Worm (Caenorhabditis elegans): ENCODE results near the gene tag-153.
A peak's percentile ranks its signal among the peaks of the same experiment; 100 is the strongest.

The tag-153 gene

DNA sequence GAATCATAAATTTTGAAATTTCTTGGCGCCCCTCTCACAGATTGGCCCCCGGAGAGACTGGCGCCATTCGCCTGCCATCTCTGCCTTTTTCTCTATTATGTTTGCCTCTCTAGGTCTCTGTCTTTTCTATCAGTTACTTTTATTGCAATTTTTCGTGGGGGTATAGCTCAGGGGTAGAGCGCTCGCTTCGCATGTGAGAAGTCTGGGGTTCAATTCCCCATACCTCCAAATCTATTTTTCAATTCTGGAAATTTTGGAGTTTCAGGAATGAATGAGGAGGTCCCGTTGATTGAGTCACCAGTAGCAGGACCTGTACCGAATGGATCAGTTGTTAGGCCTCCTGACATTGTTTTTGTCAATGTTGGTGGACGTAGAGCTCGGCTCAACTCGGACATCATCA, 4.8 kb upstream of the tag-153 start, which contains the start of gene kvs-3 (continued):
- peak; percentile 30 for TF ChIP-seq tbx-2 (tag; optimal IDR thresholded peaks at IDR 0.05)

DNA sequence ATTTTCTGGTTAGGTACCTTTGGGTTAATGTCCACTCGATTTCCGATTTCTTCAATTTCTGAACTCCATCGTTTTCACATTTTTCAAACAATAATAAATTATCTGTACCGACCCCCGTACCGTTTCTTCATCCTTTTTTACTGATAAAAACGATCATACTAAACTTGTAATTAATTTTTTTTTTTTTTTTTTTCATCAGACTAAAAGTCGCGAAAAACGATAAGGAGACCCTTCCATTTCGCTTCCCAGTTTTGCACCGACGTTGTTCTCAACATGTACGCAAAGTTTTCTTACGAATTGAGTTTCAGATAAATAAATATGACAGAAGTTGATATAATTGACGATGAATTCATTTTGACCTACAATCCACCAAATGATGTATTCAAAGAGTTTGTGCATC, 1.7 kb upstream of the tag-153 start, which contains the start of gene F44A2.7:
Gene F44A2.7, plus strand, starts transcription at position 301 of the 400 bp plus-strand sequence.
- TF ChIP-seq sup-37 (GFP tag; optimal IDR thresholded peaks at IDR 0.05) (no peak), egl-27 (tag; optimal IDR thresholded peaks at IDR 0.05) (no peak)

DNA sequence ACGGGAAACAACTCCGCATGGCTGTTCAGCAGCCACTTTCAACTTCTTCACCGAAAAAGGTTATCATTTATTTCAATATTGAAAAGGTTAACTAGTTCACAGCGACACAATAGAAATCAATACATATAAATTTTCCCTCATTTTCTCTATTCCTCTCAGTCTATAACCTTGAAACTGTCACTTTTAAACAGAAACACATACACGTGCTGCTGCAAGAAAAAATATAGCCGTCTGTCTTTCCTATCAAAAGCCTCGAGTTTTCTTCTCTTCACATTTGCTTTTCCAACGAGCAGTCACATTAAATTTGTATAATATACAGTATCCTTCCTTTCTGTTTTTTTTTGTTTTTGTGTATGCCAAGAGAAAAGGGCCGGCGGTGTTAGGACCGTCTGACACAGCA, 1.3 kb downstream of the tag-153 start:
- no peak for TF ChIP-seq ztf-4 (tag; optimal IDR thresholded peaks at IDR 0.05)
- TF ChIP-seq nhr-85 (tag) = peak; percentile 56
- no peak for TF ChIP-seq hlh-4 (tag; optimal IDR thresholded peaks at IDR 0.05)
- no peak for TF ChIP-seq sptf-1 (tag; optimal IDR thresholded peaks at IDR 0.05)
- no peak for TF ChIP-seq egl-13 (tag; optimal IDR thresholded peaks at IDR 0.05)
- TF ChIP-seq grh-1 (GFP tag; IDR thresholded peaks at IDR 0.05) = no peak
- TF ChIP-seq rnt-1 (tag; optimal IDR thresholded peaks at IDR 0.05) = no peak
- peak in 1 of 6 experiments; percentile 2 for TF ChIP-seq elt-3 (tag; optimal IDR thresholded peaks at IDR 0.05)
- TF ChIP-seq aly-2 (tag; optimal IDR thresholded peaks at IDR 0.05) = no peak
- TF ChIP-seq pqm-1 (tag; optimal IDR thresholded peaks at IDR 0.05) = no peak
- peak; percentile 35 for TF ChIP-seq lin-14 (GFP tag; optimal IDR thresholded peaks at IDR 0.05)
- no peak for TF ChIP-seq lin-15B (tag; optimal IDR thresholded peaks at IDR 0.05)
- peak; percentile 3 for TF ChIP-seq nhr-20 (tag; optimal IDR thresholded peaks at IDR 0.05)
- TF ChIP-seq ets-5 (GFP tag; IDR thresholded peaks at IDR 0.05) = no peak
- no peak for TF ChIP-seq alr-1 (tag; optimal IDR thresholded peaks at IDR 0.05; ENCODE audit: borderline replicate concordance)
- TF ChIP-seq blmp-1 (tag; optimal IDR thresholded peaks at IDR 0.05) = peak; percentile 64
- no peak for TF ChIP-seq aha-1 (tag; optimal IDR thresholded peaks at IDR 0.05)
- peak in 1 of 2 experiments; percentile 11 for TF ChIP-seq lin-35 (GFP tag; optimal IDR thresholded peaks at IDR 0.05)
- no peak for TF ChIP-seq tlp-1 (tag; optimal IDR thresholded peaks at IDR 0.05)
- TF ChIP-seq mab-9 (GFP tag; IDR thresholded peaks at IDR 0.05) = no peak
- TF ChIP-seq unc-98 (GFP tag; IDR thresholded peaks at IDR 0.05) = no peak
- TF ChIP-seq irx-1 (tag; optimal IDR thresholded peaks at IDR 0.05) = no peak
- peak; percentile 39 for TF ChIP-seq mep-1 (tag; optimal IDR thresholded peaks at IDR 0.05)
- no peak for TF ChIP-seq nhr-84 (tag; optimal IDR thresholded peaks at IDR 0.05)
- no peak for TF ChIP-seq sup-37 (GFP tag; optimal IDR thresholded peaks at IDR 0.05)

DNA sequence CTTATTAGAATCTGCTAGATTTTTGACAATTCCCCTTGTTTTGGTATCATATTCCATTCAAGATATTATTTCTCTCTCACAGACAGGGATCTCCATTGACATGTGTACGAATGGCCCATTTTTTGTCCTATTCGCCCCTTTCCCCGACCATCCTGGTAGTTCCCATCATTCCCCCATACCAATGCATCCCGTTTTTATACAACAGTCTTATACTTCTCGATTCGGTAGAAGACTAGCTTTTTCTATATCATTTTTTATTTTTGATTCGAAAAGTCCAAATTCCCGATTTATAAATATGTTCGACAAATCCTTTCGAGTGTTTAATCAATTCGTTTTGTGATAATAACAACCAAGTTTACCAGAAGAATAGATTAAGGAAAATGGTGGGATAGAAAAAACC, 4.0 kb downstream of the tag-153 start:
- TF ChIP-seq tbx-2 (tag; optimal IDR thresholded peaks at IDR 0.05) (no peak), nhr-76 (tag; optimal IDR thresholded peaks at IDR 0.05) (no peak), lsy-2 (tag; optimal IDR thresholded peaks at IDR 0.05) (no peak), mdl-1 (tag; optimal IDR thresholded peaks at IDR 0.05) (no peak)

DNA sequence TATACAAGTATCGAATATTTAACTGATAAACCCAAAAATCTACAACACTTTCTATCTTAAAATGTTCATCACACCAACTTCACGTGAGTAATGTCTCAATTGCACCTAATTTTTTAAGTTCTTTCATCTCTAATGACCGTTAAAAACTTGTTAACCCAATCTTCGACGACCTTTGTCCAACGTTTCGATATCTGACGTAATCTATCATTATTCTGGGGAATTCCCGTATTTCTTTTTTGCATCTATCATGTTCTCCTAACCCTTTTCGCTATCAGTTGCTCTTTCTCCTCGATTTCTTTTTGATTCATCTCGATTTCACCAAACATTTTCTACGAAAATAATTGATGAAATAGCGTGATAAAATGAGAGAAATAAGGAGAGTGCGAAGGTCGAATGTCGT, 4.8 kb downstream of the tag-153 start:
- TF ChIP-seq blmp-1 (tag; optimal IDR thresholded peaks at IDR 0.05) (peak; percentile 51), lin-14 (GFP tag; optimal IDR thresholded peaks at IDR 0.05) (peak; percentile 45), nhr-20 (tag; optimal IDR thresholded peaks at IDR 0.05) (peak; percentile 15), nhr-85 (tag) (peak; percentile 71), elt-3 (tag; optimal IDR thresholded peaks at IDR 0.05) (peak in 3 of 6 experiments; percentile 16 to 40 (median 23)), snu-23 (GFP tag; optimal IDR thresholded peaks at IDR 0.05) (peak; percentile 15), ztf-4 (tag; optimal IDR thresholded peaks at IDR 0.05) (no peak), F16B12.6 (tag; optimal IDR thresholded peaks at IDR 0.05) (no peak), mep-1 (tag; optimal IDR thresholded peaks at IDR 0.05) (peak; percentile 4), elt-2 (tag; optimal IDR thresholded peaks at IDR 0.05) (peak; percentile 23), nhr-71 (tag; optimal IDR thresholded peaks at IDR 0.05) (peak; percentile 13), efl-3 (GFP tag; optimal IDR thresholded peaks at IDR 0.05) (no peak)

All from whole organism, L1 larva.